Fruit fly (Drosophila melanogaster): ENCODE measurements around the gene CG1271.

DNA sequence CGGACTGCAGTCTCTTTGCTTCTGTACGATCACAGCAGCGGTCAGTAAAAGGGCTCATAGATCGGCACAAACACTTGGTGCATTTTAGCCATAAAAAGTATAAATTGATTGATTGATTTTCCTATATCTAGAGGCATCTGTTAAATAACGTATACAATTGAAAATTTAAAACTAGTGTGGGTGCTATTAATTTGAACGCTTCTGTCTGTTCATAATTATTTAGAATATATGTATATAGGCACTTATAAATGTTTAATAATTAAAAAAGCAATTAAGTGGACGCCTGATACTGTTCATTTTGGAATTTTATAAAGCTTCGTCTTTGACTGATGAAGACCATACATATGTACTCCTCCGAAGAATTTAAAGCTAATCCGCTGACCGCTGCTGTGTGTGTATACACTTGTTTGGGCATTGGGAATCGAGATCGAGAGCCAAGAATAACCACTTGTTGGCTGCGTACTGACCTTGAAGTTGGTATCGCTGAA, 7.0 kb upstream of the CG1271 start:
- no peak for TF ChIP-seq psq (optimal IDR thresholded peaks at IDR 0.05)
- TF ChIP-seq Myc (optimal IDR thresholded peaks at IDR 0.05) = no peak

Data from Kc167 (cell line).